Fruit fly (Drosophila melanogaster) whole organism, embryonic: Measurements from ENCODE around the gene Alp10.

Experiments
- Aef1 ChIP-seq: fragments of 200-800 bp; sonication (Bioruptor generic); IDR thresholded peaks from 3 replicates; pipeline ENCODE4 v1.3.6; 2022; ENCODE audit warnings: missing biosample characterization, missing genetic modification characterization
- Antp ChIP-seq: fragments of 200-800 bp; sonication (Bioruptor generic); optimal IDR thresholded peaks from 3 replicates; lab custom pipeline; 2016; ENCODE audit warnings: missing biosample characterization, missing genetic modification characterization
- Atf6 ChIP-seq: fragments of 200-800 bp; sonication (Bioruptor generic); IDR thresholded peaks from 2 replicates; pipeline ENCODE4 v1.3.6; 2022; ENCODE audit warnings: missing biosample characterization, missing genetic modification characterization
- C15 ChIP-seq: fragments of 200-800 bp; sonication (Bioruptor generic); IDR thresholded peaks from 3 replicates; pipeline ENCODE4 v1.3.6; 2022; ENCODE audit warnings: missing biosample characterization, missing genetic modification characterization
- CG10209 ChIP-seq: fragments of 200-800 bp; sonication (Bioruptor generic); optimal IDR thresholded peaks from 3 replicates; lab custom pipeline; 2017; ENCODE audit warnings: missing biosample characterization, mild to moderate bottlenecking, missing genetic modification characterization, missing genetic modification reagents
- CG1233 ChIP-seq: fragments of 200-800 bp; sonication (Bioruptor generic); optimal IDR thresholded peaks from 4 replicates; lab custom pipeline; 2018; ENCODE audit warnings: missing biosample characterization, mild to moderate bottlenecking, missing genetic modification characterization
- CG12942 ChIP-seq: fragments of 200-800 bp; sonication (Bioruptor generic); optimal IDR thresholded peaks from 3 replicates; lab custom pipeline; 2016; ENCODE audit warnings: missing biosample characterization, missing genetic modification characterization
- CG15514 ChIP-seq: fragments of 200-800 bp; sonication (Bioruptor generic); optimal IDR thresholded peaks from 3 replicates; lab custom pipeline; 2017; ENCODE audit warnings: missing biosample characterization, missing genetic modification characterization, mild to moderate bottlenecking, moderate library complexity, missing genetic modification reagents
- CG17612 ChIP-seq: fragments of 200-800 bp; sonication (Bioruptor generic); IDR thresholded peaks from 2 replicates; pipeline ENCODE4 v1.3.6; 2022; ENCODE audit warnings: missing biosample characterization, missing genetic modification characterization
- CG18599 ChIP-seq: fragments of 200-800 bp; sonication (Bioruptor generic); optimal IDR thresholded peaks from 3 replicates; lab custom pipeline; 2017; ENCODE audit warnings: missing biosample characterization, missing genetic modification characterization, mild to moderate bottlenecking, moderate library complexity, missing genetic modification reagents
- CG2120 ChIP-seq: fragments of 200-800 bp; sonication (Bioruptor generic); optimal IDR thresholded peaks from 3 replicates; lab custom pipeline; 2016; ENCODE audit warnings: missing biosample characterization, missing genetic modification characterization
- CG2889 ChIP-seq: fragments of 200-800 bp; sonication (Bioruptor generic); IDR thresholded peaks from 3 replicates; pipeline ENCODE4 v1.3.6; 2022; ENCODE audit warnings: missing biosample characterization, missing genetic modification characterization
- CG32532 ChIP-seq: fragments of 200-800 bp; sonication (Bioruptor generic); IDR thresholded peaks from 2 replicates; pipeline ENCODE4 v1.3.6; 2022; ENCODE audit warnings: missing biosample characterization, missing genetic modification characterization
- CG4328 ChIP-seq: fragments of 200-800 bp; sonication (Bioruptor generic); optimal IDR thresholded peaks from 3 replicates; lab custom pipeline; 2017; ENCODE audit warnings: missing biosample characterization, missing genetic modification reagents, missing genetic modification characterization
- CG4617 ChIP-seq: fragments of 200-800 bp; sonication (Bioruptor generic); optimal IDR thresholded peaks from 3 replicates; lab custom pipeline; 2016; ENCODE audit warnings: missing biosample characterization, missing genetic modification characterization, borderline replicate concordance
- CG6654 ChIP-seq: fragments of 200-800 bp; sonication (Bioruptor generic); optimal IDR thresholded peaks from 2 replicates; lab custom pipeline; 2017; ENCODE audit warnings: missing biosample characterization, mild to moderate bottlenecking, missing genetic modification characterization
- CG6791 ChIP-seq: fragments of 200-800 bp; sonication (Bioruptor generic); IDR thresholded peaks from 3 replicates; pipeline ENCODE4 v1.3.6; 2022; ENCODE audit warnings: missing biosample characterization, missing genetic modification characterization; ENCODE audit not compliant: partially characterized antibody
- CG7786 ChIP-seq: fragments of 200-800 bp; sonication (Bioruptor generic); optimal IDR thresholded peaks from 2 replicates; lab custom pipeline; 2016; ENCODE audit warnings: missing biosample characterization, missing genetic modification characterization
- CG8478 ChIP-seq: fragments of >200 bp; optimal IDR thresholded peaks from 2 replicates; lab custom pipeline; 2018
- CG8944 ChIP-seq: fragments of 200-800 bp; sonication (Bioruptor generic); optimal IDR thresholded peaks from 3 replicates; lab custom pipeline; 2016; ENCODE audit warnings: missing biosample characterization, missing genetic modification characterization
- Fer2 ChIP-seq: fragments of 200-800 bp; sonication (Bioruptor generic); optimal IDR thresholded peaks from 2 replicates; lab custom pipeline; 2018; ENCODE audit warnings: missing biosample characterization, mild to moderate bottlenecking, missing genetic modification characterization, moderate library complexity
- Gug ChIP-seq: fragments of 200-800 bp; sonication (Bioruptor generic); IDR thresholded peaks from 4 replicates; pipeline ENCODE4 v1.3.6; 2022; ENCODE audit warnings: missing biosample characterization, missing genetic modification characterization
- H15 ChIP-seq: fragments of 200-800 bp; sonication (Bioruptor generic); IDR thresholded peaks from 3 replicates; pipeline ENCODE4 v1.3.6; 2022; ENCODE audit warnings: missing biosample characterization, missing genetic modification characterization
- H2.0 ChIP-seq: fragments of 200-800 bp; sonication (Bioruptor generic); IDR thresholded peaks from 2 replicates; pipeline ENCODE4 v1.3.6; 2022; ENCODE audit warnings: missing biosample characterization, missing genetic modification characterization
- HLH54F ChIP-seq: fragments of 200-800 bp; sonication (Bioruptor generic); optimal IDR thresholded peaks from 3 replicates; lab custom pipeline; 2016; ENCODE audit warnings: missing biosample characterization, missing genetic modification characterization
- MTF-1 ChIP-seq: fragments of 200-800 bp; sonication (Bioruptor generic); optimal IDR thresholded peaks from 2 replicates; lab custom pipeline; 2018; ENCODE audit warnings: missing biosample characterization, mild to moderate bottlenecking, missing genetic modification characterization, borderline replicate concordance
- NFAT ChIP-seq: fragments of 200-800 bp; sonication (Bioruptor generic); IDR thresholded peaks from 2 replicates; pipeline ENCODE4 v1.3.6; 2022; ENCODE audit warnings: missing biosample characterization, missing genetic modification characterization
- NK7.1 ChIP-seq: fragments of 200-800 bp; sonication (Bioruptor generic); optimal IDR thresholded peaks from 3 replicates; lab custom pipeline; 2016; ENCODE audit warnings: missing biosample characterization, missing genetic modification characterization
- Ravus ChIP-seq: fragments of 200-800 bp; sonication (Bioruptor generic); IDR thresholded peaks from 2 replicates; pipeline ENCODE4 v1.3.6; 2022; ENCODE audit warnings: missing biosample characterization, missing genetic modification characterization
- Sin3A ChIP-seq: fragments of >200 bp; optimal IDR thresholded peaks from 2 replicates; lab custom pipeline; 2018
- Stat92E ChIP-seq, 3 experiments: fragments of >200 bp in 2 of 3; fragments of 200-800 bp in 1 of 3; sonication (Bioruptor generic) in 1 of 3; optimal IDR thresholded peaks; 2 replicates each; lab custom pipeline; 2017 to 2019; ENCODE audit warnings: missing biosample characterization in 3 of 3, missing genetic modification characterization in 3 of 3, mild to moderate bottlenecking in 1 of 3, moderate library complexity in 1 of 3
- TFAM ChIP-seq: fragments of 200-800 bp; sonication (Bioruptor generic); optimal IDR thresholded peaks from 2 replicates; lab custom pipeline; 2017; ENCODE audit warnings: missing biosample characterization, missing genetic modification characterization, inconsistent platforms
- Trl ChIP-seq, 3 experiments: fragments of >200 bp in 2 of 3; fragments of 200-800 bp in 1 of 3; sonication (Bioruptor generic) in 1 of 3; optimal IDR thresholded peaks; 2 replicates in 1 of 3; 3 replicates in 2 of 3; lab custom pipeline; 2016 to 2017; ENCODE audit warnings: missing biosample characterization in 1 of 3, missing genetic modification characterization in 1 of 3
- aop ChIP-seq: fragments of 200-800 bp; sonication (Bioruptor generic); IDR thresholded peaks from 2 replicates; pipeline ENCODE4 v1.3.6; 2022; ENCODE audit warnings: missing biosample characterization, missing genetic modification characterization
- bsh ChIP-seq, 2 experiments: fragments of 200-800 bp; sonication (Bioruptor generic); optimal IDR thresholded peaks; 2 replicates each; lab custom pipeline; 2017 to 2018; ENCODE audit warnings: mild to moderate bottlenecking in 2 of 2, missing biosample characterization in 2 of 2, missing genetic modification characterization in 2 of 2, moderate library complexity in 1 of 2
- btn ChIP-seq: fragments of 200-800 bp; sonication (Bioruptor generic); optimal IDR thresholded peaks from 2 replicates; lab custom pipeline; 2016; ENCODE audit warnings: missing biosample characterization, missing genetic modification characterization
- chinmo ChIP-seq: fragments of 200-800 bp; sonication (Bioruptor generic); IDR thresholded peaks from 4 replicates; pipeline ENCODE4 v1.3.6; 2022; ENCODE audit warnings: missing biosample characterization, missing genetic modification characterization; ENCODE audit not compliant: partially characterized antibody
- hbn ChIP-seq: fragments of 200-800 bp; sonication (Bioruptor generic); IDR thresholded peaks from 2 replicates; pipeline ENCODE4 v1.3.6; 2022; ENCODE audit warnings: missing biosample characterization, missing genetic modification characterization; ENCODE audit not compliant: partially characterized antibody
- klu ChIP-seq: fragments of 200-800 bp; sonication (Bioruptor generic); IDR thresholded peaks from 2 replicates; pipeline ENCODE4 v1.3.6; 2022; ENCODE audit warnings: missing biosample characterization, missing genetic modification characterization
- nerfin-1 ChIP-seq: fragments of 200-800 bp; sonication (Bioruptor generic); optimal IDR thresholded peaks from 3 replicates; lab custom pipeline; 2019; ENCODE audit warnings: missing biosample characterization, mild to moderate bottlenecking, missing genetic modification characterization, moderate library complexity
- oc ChIP-seq: fragments of 200-800 bp; sonication (Bioruptor generic); optimal IDR thresholded peaks from 2 replicates; lab custom pipeline; 2018; ENCODE audit warnings: missing biosample characterization, mild to moderate bottlenecking, missing genetic modification characterization, moderate library complexity
- odd ChIP-seq: fragments of 200-800 bp; sonication (Bioruptor generic); optimal IDR thresholded peaks from 2 replicates; lab custom pipeline; 2017; ENCODE audit warnings: missing biosample characterization, mild to moderate bottlenecking, missing genetic modification characterization
- repo ChIP-seq: fragments of 200-800 bp; sonication (Bioruptor generic); optimal IDR thresholded peaks from 2 replicates; lab custom pipeline; 2016; ENCODE audit warnings: missing biosample characterization, missing genetic modification characterization
- salm ChIP-seq: fragments of 200-800 bp; sonication (Bioruptor generic); optimal IDR thresholded peaks from 2 replicates; lab custom pipeline; 2018; ENCODE audit warnings: missing biosample characterization, mild to moderate bottlenecking, missing genetic modification characterization
- shn ChIP-seq: fragments of 200-800 bp; sonication (Bioruptor generic); optimal IDR thresholded peaks from 3 replicates; lab custom pipeline; 2016; ENCODE audit warnings: missing biosample characterization, missing genetic modification characterization
- so ChIP-seq: fragments of 200-800 bp; sonication (Bioruptor generic); IDR thresholded peaks from 3 replicates; pipeline ENCODE4 v1.3.6; 2022; ENCODE audit warnings: missing biosample characterization, missing genetic modification characterization
- sug ChIP-seq: fragments of 200-800 bp; optimal IDR thresholded peaks from 2 replicates; lab custom pipeline; 2019; ENCODE audit warnings: missing biosample characterization, mild to moderate bottlenecking, missing genetic modification characterization, moderate library complexity
- tap ChIP-seq: fragments of 200-800 bp; optimal IDR thresholded peaks from 3 replicates; lab custom pipeline; 2019; ENCODE audit warnings: missing biosample characterization, mild to moderate bottlenecking, missing genetic modification characterization, moderate library complexity
- tll ChIP-seq, 2 experiments: fragments of 200-800 bp in 1 of 2; fragments of >200 bp in 1 of 2; sonication (Bioruptor generic) in 1 of 2; optimal IDR thresholded peaks; 2 replicates each; lab custom pipeline; 2017 to 2019; ENCODE audit warnings: missing biosample characterization in 2 of 2, missing genetic modification characterization in 2 of 2, mild to moderate bottlenecking in 1 of 2, moderate library complexity in 1 of 2
- trem ChIP-seq: fragments of 200-800 bp; optimal IDR thresholded peaks from 3 replicates; lab custom pipeline; 2019; ENCODE audit warnings: missing biosample characterization, mild to moderate bottlenecking, missing genetic modification characterization, moderate library complexity
- wek ChIP-seq: fragments of 200-800 bp; sonication (Bioruptor generic); optimal IDR thresholded peaks from 3 replicates; lab custom pipeline; 2018; ENCODE audit warnings: missing biosample characterization, mild to moderate bottlenecking, missing genetic modification characterization, moderate library complexity

The Alp10 gene

dm6 chr3L:5611732-5612250 lies 16.7 kb upstream of the Alp10 start (continued):
- peak; percentile 56 for TF ChIP-seq wek
- peak; percentile 9 for TF ChIP-seq CG15514
- TF ChIP-seq Stat92E (GFP tag; optimal IDR thresholded peaks at IDR 0.05; lab: Kevin White, UChicago): peak in 1 of 3 experiments; percentile 83
- TF ChIP-seq HLH54F (GFP tag; lab: Kevin White, UChicago): no peak
- no peak for TF ChIP-seq CG8944 (GFP tag; lab: Kevin White, UChicago)
- TF ChIP-seq klu: peak; percentile 48; the same call in 1 of the 2 replicates
- TF ChIP-seq salm (tag; lab: Kevin White, UChicago): peak; percentile 85
- no peak for TF ChIP-seq repo (GFP tag; lab: Kevin White, UChicago)
- peak; percentile 84 to 95 for TF ChIP-seq bsh (GFP tag; optimal IDR thresholded peaks at IDR 0.05; lab: Kevin White, UChicago)
- TF ChIP-seq CG4617 (GFP tag; lab: Kevin White, UChicago): peak; percentile 28
- TF ChIP-seq trem (tag; lab: Kevin White, UChicago): peak; percentile 88
- no peak for TF ChIP-seq btn (GFP tag; lab: Kevin White, UChicago)
- TF ChIP-seq Fer2: peak; percentile 41
- TF ChIP-seq Ravus (GFP tag; lab: Robert Waterston, UW): peak; percentile 7; the same call in 1 of the 2 replicates
- TF ChIP-seq H15 (GFP tag; lab: Robert Waterston, UW): peak; percentile 64
- TF ChIP-seq Sin3A (lab: Kevin White, UChicago): no peak
- peak; percentile 41; the same call in 1 of the 2 replicates for TF ChIP-seq Atf6
- TF ChIP-seq CG8478 (lab: Kevin White, UChicago): no peak
- no peak for TF ChIP-seq NFAT
- no peak for TF ChIP-seq Gug (GFP tag; lab: Robert Waterston, UW)
- TF ChIP-seq shn (GFP tag; lab: Kevin White, UChicago): no peak
- peak; percentile 81 for TF ChIP-seq H2.0 (GFP tag; lab: Robert Waterston, UW)
- no peak for TF ChIP-seq CG17612
- TF ChIP-seq CG12942 (GFP tag; lab: Kevin White, UChicago): peak; percentile 54
- TF ChIP-seq NK7.1: no peak
- peak; percentile 45 for TF ChIP-seq CG6654 (GFP tag; lab: Kevin White, UChicago)
- peak; percentile 88 for TF ChIP-seq so (GFP tag; lab: Robert Waterston, UW)
- TF ChIP-seq CG2120 (GFP tag; lab: Kevin White, UChicago): peak; percentile 29
- TF ChIP-seq CG18599 (GFP tag; lab: Kevin White, UChicago): peak; percentile 76
- peak; percentile 76 for TF ChIP-seq CG1233 (GFP tag; lab: Kevin White, UChicago)
- TF ChIP-seq tap (tag; lab: Kevin White, UChicago): peak; percentile 82
- peak; percentile 43 for TF ChIP-seq MTF-1 (GFP tag; lab: Kevin White, UChicago)
- peak; percentile 65 for TF ChIP-seq CG10209

- no peak for TF ChIP-seq nerfin-1 (tag; lab: Kevin White, UChicago)
- TF ChIP-seq CG4328 (GFP tag; lab: Kevin White, UChicago): no peak
- TF ChIP-seq Aef1: no peak
- TF ChIP-seq CG6791: no peak
- TF ChIP-seq Antp (GFP tag; lab: Kevin White, UChicago): no peak
- no peak for TF ChIP-seq Ravus (GFP tag; lab: Robert Waterston, UW)
- TF ChIP-seq CG2889: no peak
- peak; percentile 13 for TF ChIP-seq oc (tag; lab: Kevin White, UChicago)
- no peak for TF ChIP-seq CG32532 (GFP tag; lab: Robert Waterston, UW)
- TF ChIP-seq Trl (optimal IDR thresholded peaks at IDR 0.05; lab: Kevin White, UChicago): peak; percentile 5 to 49
- no peak for TF ChIP-seq Trl (GFP tag; optimal IDR thresholded peaks at IDR 0.05; lab: Kevin White, UChicago)
- TF ChIP-seq TFAM (GFP tag; lab: Kevin White, UChicago): no peak
- TF ChIP-seq aop (GFP tag; lab: Robert Waterston, UW): peak; percentile 66; the same call in 1 of the 2 replicates
- no peak for TF ChIP-seq sug (tag; lab: Kevin White, UChicago)
- TF ChIP-seq hbn (GFP tag; lab: Robert Waterston, UW): no peak
- TF ChIP-seq tll (GFP tag; optimal IDR thresholded peaks at IDR 0.05; lab: Kevin White, UChicago): no peak
- peak; percentile 58; the same call in 1 of the 4 replicates for TF ChIP-seq chinmo (GFP tag; lab: Robert Waterston, UW)
- no peak for TF ChIP-seq CG7786 (GFP tag; lab: Kevin White, UChicago)
- no peak for TF ChIP-seq odd (GFP tag; lab: Kevin White, UChicago)
- no peak for TF ChIP-seq C15
Measured at dm6 chr3L:5610582-5610981, 15.5 kb upstream of the Alp10 start.
